Worm (Caenorhabditis elegans) whole organism, L4/young adult: Measurements from ENCODE around the gene ZK1248.4.

ENCODE experiments used
- W03F9.2 ChIP-seq: fragments of 150-350 bp; optimal IDR thresholded peaks from 2 replicates; lab custom pipeline; 2014; ENCODE audit warnings: missing biosample characterization, missing genetic modification characterization
- dao-5 ChIP-seq: sonication (generic microtip); optimal IDR thresholded peaks from 2 replicates; lab custom pipeline; 2016; ENCODE audit warnings: missing genotype, missing genetic modification characterization, moderate library complexity, missing compliant biosample characterization
- him-1 ChIP-seq: sonication (generic microtip); optimal IDR thresholded peaks from 2 replicates; lab custom pipeline; 2016; ENCODE audit warnings: missing genotype, missing genetic modification reagents, missing genetic modification characterization, missing compliant biosample characterization

ce11 chrII:5799553-5799952 lies 18.8 kb upstream of the ZK1248.4 start, which contains the start of gene K05F1.8:
- TF ChIP-seq him-1 (tag; lab: Kevin White, UChicago) (no peak), dao-5 (tag; lab: Kevin White, UChicago) (no peak), W03F9.2 (tag; lab: Kevin White, UChicago) (no peak)
